Fruit fly (Drosophila melanogaster) whole organism, embryonic: Measurements from ENCODE around the gene Ras85D.

ENCODE experiments used
- Aef1 ChIP-seq: fragments of 200-800 bp; sonication (Bioruptor generic); IDR thresholded peaks from 3 replicates; pipeline ENCODE4 v1.3.6; 2022; ENCODE audit warnings: missing biosample characterization, missing genetic modification characterization
- Antp ChIP-seq: fragments of 200-800 bp; sonication (Bioruptor generic); optimal IDR thresholded peaks from 3 replicates; lab custom pipeline; 2016; ENCODE audit warnings: missing biosample characterization, missing genetic modification characterization
- Atf3 ChIP-seq: fragments of 200-800 bp; sonication (Bioruptor generic); optimal IDR thresholded peaks from 3 replicates; lab custom pipeline; 2016; ENCODE audit warnings: missing biosample characterization, missing genetic modification characterization
- Atf6 ChIP-seq: fragments of 200-800 bp; sonication (Bioruptor generic); IDR thresholded peaks from 2 replicates; pipeline ENCODE4 v1.3.6; 2022; ENCODE audit warnings: missing biosample characterization, missing genetic modification characterization
- Bgb ChIP-seq: fragments of 200-800 bp; sonication (Bioruptor generic); IDR thresholded peaks from 2 replicates; pipeline ENCODE4 v1.3.6; 2022; ENCODE audit warnings: missing biosample characterization, missing genetic modification characterization; ENCODE audit not compliant: partially characterized antibody
- Bteb2 ChIP-seq: fragments of 200-800 bp; sonication (Bioruptor generic); optimal IDR thresholded peaks from 2 replicates; lab custom pipeline; 2016; ENCODE audit warnings: missing biosample characterization, missing genetic modification characterization
- CG10366 ChIP-seq: fragments of 200-800 bp; sonication (Bioruptor generic); IDR thresholded peaks from 2 replicates; pipeline ENCODE4 v1.3.6; 2022; ENCODE audit warnings: missing biosample characterization, missing genetic modification characterization
- CG11456 ChIP-seq: fragments of 200-800 bp; sonication (Bioruptor generic); IDR thresholded peaks from 3 replicates; pipeline ENCODE4 v1.3.6; 2022; ENCODE audit warnings: missing biosample characterization, missing genetic modification characterization
- CG11504 ChIP-seq: fragments of 200-800 bp; sonication (Bioruptor generic); optimal IDR thresholded peaks from 3 replicates; lab custom pipeline; 2019; ENCODE audit warnings: missing biosample characterization, mild to moderate bottlenecking, missing genetic modification characterization, moderate library complexity
- CG12659 ChIP-seq: fragments of 200-800 bp; sonication (Bioruptor generic); optimal IDR thresholded peaks from 3 replicates; lab custom pipeline; 2017; ENCODE audit warnings: mild to moderate bottlenecking, missing biosample characterization, missing genetic modification reagents, missing genetic modification characterization
- CG13296 ChIP-seq: fragments of 200-800 bp; sonication (Bioruptor generic); optimal IDR thresholded peaks from 3 replicates; lab custom pipeline; 2018; ENCODE audit warnings: missing biosample characterization, mild to moderate bottlenecking, missing genetic modification characterization
- CG16815 ChIP-seq: fragments of 200-800 bp; sonication (Bioruptor generic); optimal IDR thresholded peaks from 3 replicates; lab custom pipeline; 2017; ENCODE audit warnings: missing biosample characterization, mild to moderate bottlenecking, missing genetic modification characterization
- CG17612 ChIP-seq: fragments of 200-800 bp; sonication (Bioruptor generic); IDR thresholded peaks from 2 replicates; pipeline ENCODE4 v1.3.6; 2022; ENCODE audit warnings: missing biosample characterization, missing genetic modification characterization
- CG18764 ChIP-seq: fragments of 200-800 bp; sonication (Bioruptor generic); optimal IDR thresholded peaks from 3 replicates; lab custom pipeline; 2016; ENCODE audit warnings: missing biosample characterization, missing genetic modification characterization
- CG2120 ChIP-seq: fragments of 200-800 bp; sonication (Bioruptor generic); optimal IDR thresholded peaks from 3 replicates; lab custom pipeline; 2016; ENCODE audit warnings: missing biosample characterization, missing genetic modification characterization
- CG2712 ChIP-seq: fragments of 200-800 bp; optimal IDR thresholded peaks from 3 replicates; lab custom pipeline; 2019; ENCODE audit warnings: missing biosample characterization, mild to moderate bottlenecking, missing genetic modification characterization, moderate library complexity
- CG4730 ChIP-seq: fragments of 200-800 bp; sonication (Bioruptor generic); IDR thresholded peaks from 2 replicates; pipeline ENCODE4 v1.3.6; 2022; ENCODE audit warnings: missing biosample characterization, missing genetic modification characterization
- CG5245 ChIP-seq: fragments of 200-800 bp; sonication (Bioruptor generic); optimal IDR thresholded peaks from 3 replicates; lab custom pipeline; 2016; ENCODE audit warnings: missing biosample characterization, missing genetic modification characterization
- CG6813 ChIP-seq: fragments of 200-800 bp; sonication (Bioruptor generic); optimal IDR thresholded peaks from 2 replicates; lab custom pipeline; 2017; ENCODE audit warnings: missing biosample characterization, missing genetic modification characterization, mild to moderate bottlenecking, moderate library complexity, missing genetic modification reagents
- CG9727 ChIP-seq: fragments of 200-800 bp; sonication (Bioruptor generic); optimal IDR thresholded peaks from 3 replicates; lab custom pipeline; 2017; ENCODE audit warnings: missing biosample characterization, mild to moderate bottlenecking, missing genetic modification characterization
- Dad ChIP-seq: fragments of 200-800 bp; sonication (Bioruptor generic); optimal IDR thresholded peaks from 3 replicates; lab custom pipeline; 2016; ENCODE audit warnings: missing biosample characterization, missing genetic modification characterization
- Dref ChIP-seq: fragments of 200-800 bp; sonication (Bioruptor generic); IDR thresholded peaks from 2 replicates; pipeline ENCODE4 v1.3.6; 2022; ENCODE audit warnings: missing biosample characterization, missing genetic modification characterization
- Gsc ChIP-seq: fragments of 200-800 bp; sonication (Bioruptor generic); IDR thresholded peaks from 2 replicates; pipeline ENCODE4 v1.3.6; 2022; ENCODE audit warnings: missing biosample characterization, missing genetic modification characterization
- HLH3B ChIP-seq: fragments of 200-800 bp; sonication (Bioruptor generic); IDR thresholded peaks from 2 replicates; pipeline ENCODE4 v1.3.6; 2022; ENCODE audit warnings: missing biosample characterization, missing genetic modification characterization
- Hand ChIP-seq: fragments of 200-800 bp; sonication (Bioruptor generic); optimal IDR thresholded peaks from 2 replicates; lab custom pipeline; 2017; ENCODE audit warnings: mild to moderate bottlenecking, missing biosample characterization, missing genetic modification reagents, missing genetic modification characterization
- MESR4 ChIP-seq: fragments of 200-800 bp; sonication (Bioruptor generic); optimal IDR thresholded peaks from 2 replicates; lab custom pipeline; 2018; ENCODE audit warnings: missing biosample characterization, mild to moderate bottlenecking, missing genetic modification characterization, moderate library complexity
- Meics ChIP-seq: fragments of 200-800 bp; sonication (Bioruptor generic); optimal IDR thresholded peaks from 2 replicates; lab custom pipeline; 2017; ENCODE audit warnings: missing biosample characterization, mild to moderate bottlenecking, missing genetic modification characterization
- NFAT ChIP-seq: fragments of 200-800 bp; sonication (Bioruptor generic); IDR thresholded peaks from 2 replicates; pipeline ENCODE4 v1.3.6; 2022; ENCODE audit warnings: missing biosample characterization, missing genetic modification characterization
- Sox100B ChIP-seq: fragments of 200-800 bp; sonication (Bioruptor generic); optimal IDR thresholded peaks from 3 replicates; lab custom pipeline; 2018; ENCODE audit warnings: missing biosample characterization, mild to moderate bottlenecking, missing genetic modification characterization
- TFAM ChIP-seq: fragments of 200-800 bp; sonication (Bioruptor generic); optimal IDR thresholded peaks from 2 replicates; lab custom pipeline; 2017; ENCODE audit warnings: missing biosample characterization, missing genetic modification characterization, inconsistent platforms
- Trl ChIP-seq, 3 experiments: fragments of >200 bp in 2 of 3; fragments of 200-800 bp in 1 of 3; sonication (Bioruptor generic) in 1 of 3; optimal IDR thresholded peaks; 2 replicates in 1 of 3; 3 replicates in 2 of 3; lab custom pipeline; 2016 to 2017; ENCODE audit warnings: missing biosample characterization in 1 of 3, missing genetic modification characterization in 1 of 3
- ase ChIP-seq: fragments of 200-800 bp; sonication (Bioruptor generic); IDR thresholded peaks from 3 replicates; pipeline ENCODE4 v1.3.6; 2022; ENCODE audit warnings: missing biosample characterization, missing genetic modification characterization
- az2 ChIP-seq: fragments of 200-800 bp; sonication (Bioruptor generic); optimal IDR thresholded peaks from 3 replicates; lab custom pipeline; 2016; ENCODE audit warnings: missing biosample characterization, missing genetic modification characterization
- bbx ChIP-seq: fragments of 200-800 bp; sonication (Bioruptor generic); IDR thresholded peaks from 2 replicates; pipeline ENCODE4 v1.3.6; 2022; ENCODE audit warnings: missing biosample characterization, missing genetic modification characterization; ENCODE audit not compliant: partially characterized antibody
- ci ChIP-seq: fragments of 200-800 bp; sonication (Bioruptor generic); IDR thresholded peaks from 3 replicates; pipeline ENCODE4 v1.3.6; 2022; ENCODE audit warnings: missing biosample characterization, missing genetic modification characterization
- gro ChIP-seq: fragments of 200-800 bp; sonication (Bioruptor generic); optimal IDR thresholded peaks from 2 replicates; lab custom pipeline; 2016; ENCODE audit warnings: missing biosample characterization, missing genetic modification characterization
- jumu ChIP-seq: fragments of 200-800 bp; sonication (Bioruptor generic); optimal IDR thresholded peaks from 3 replicates; lab custom pipeline; 2016; ENCODE audit warnings: missing biosample characterization, missing genetic modification characterization
- klu ChIP-seq: fragments of 200-800 bp; sonication (Bioruptor generic); IDR thresholded peaks from 2 replicates; pipeline ENCODE4 v1.3.6; 2022; ENCODE audit warnings: missing biosample characterization, missing genetic modification characterization
- knrl ChIP-seq: fragments of 200-800 bp; sonication (Bioruptor generic); IDR thresholded peaks from 3 replicates; pipeline ENCODE4 v1.3.6; 2022; ENCODE audit warnings: missing biosample characterization, missing genetic modification characterization; ENCODE audit not compliant: partially characterized antibody
- lmd ChIP-seq: fragments of 200-800 bp; sonication (Bioruptor generic); IDR thresholded peaks from 2 replicates; pipeline ENCODE4 v1.3.6; 2022; ENCODE audit warnings: missing biosample characterization, missing genetic modification characterization
- mld ChIP-seq: fragments of 200-800 bp; sonication (Bioruptor generic); IDR thresholded peaks from 3 replicates; pipeline ENCODE4 v1.3.6; 2022; ENCODE audit warnings: missing biosample characterization, missing genetic modification characterization; ENCODE audit not compliant: partially characterized antibody
- nau ChIP-seq: fragments of 200-800 bp; sonication (Bioruptor generic); optimal IDR thresholded peaks from 3 replicates; lab custom pipeline; 2017; ENCODE audit warnings: missing biosample characterization, mild to moderate bottlenecking, missing genetic modification characterization, missing genetic modification reagents
- psq ChIP-seq: fragments of 200-800 bp; sonication (Bioruptor generic); optimal IDR thresholded peaks from 2 replicates; lab custom pipeline; 2017; ENCODE audit warnings: missing biosample characterization, missing genetic modification characterization
- repo ChIP-seq: fragments of 200-800 bp; sonication (Bioruptor generic); optimal IDR thresholded peaks from 2 replicates; lab custom pipeline; 2016; ENCODE audit warnings: missing biosample characterization, missing genetic modification characterization
- sna ChIP-seq: fragments of 200-800 bp; sonication (Bioruptor generic); IDR thresholded peaks from 2 replicates; pipeline ENCODE4 v1.3.6; 2022; ENCODE audit warnings: missing biosample characterization, missing genetic modification characterization; ENCODE audit not compliant: partially characterized antibody
- sr ChIP-seq: fragments of 200-800 bp; sonication (Bioruptor generic); IDR thresholded peaks from 3 replicates; pipeline ENCODE4 v1.3.6; 2022; ENCODE audit warnings: missing biosample characterization, missing genetic modification characterization
- tup ChIP-seq: fragments of 200-800 bp; sonication (Bioruptor generic); optimal IDR thresholded peaks from 2 replicates; lab custom pipeline; 2016; ENCODE audit warnings: missing biosample characterization, mild to moderate bottlenecking, missing genetic modification characterization, moderate library complexity

Gene Ras85D

dm6 chr3R:9533181-9534124, 20.6 kb upstream of the Ras85D start (continued):
- TF ChIP-seq mld (no peak), Atf3 (peak; percentile 84), ase (GFP tag; lab: Robert Waterston, UW) (peak; percentile 79; the same call in 2 of the 3 replicates), CG11504 (tag; lab: Kevin White, UChicago) (peak; percentile 97), MESR4 (peak; percentile 16), HLH3B (GFP tag; lab: Robert Waterston, UW) (peak; percentile 72), CG17612 (peak; percentile 33; the same call in 1 of the 2 replicates), repo (GFP tag; lab: Kevin White, UChicago) (peak; percentile 82), bbx (no peak; the same call in 1 of the 2 replicates), CG6813 (GFP tag; lab: Kevin White, UChicago) (peak; percentile 96), CG16815 (GFP tag; lab: Kevin White, UChicago) (peak; percentile 96), gro (GFP tag; lab: Kevin White, UChicago) (peak; percentile 92), CG12659 (GFP tag; lab: Kevin White, UChicago) (peak; percentile 99), Bgb (GFP tag; lab: Robert Waterston, UW) (peak; percentile 23; the same call in 1 of the 2 replicates), Dad (GFP tag; lab: Kevin White, UChicago) (peak; percentile 92), CG4730 (GFP tag; lab: Robert Waterston, UW) (peak; percentile 80), Hand (GFP tag; lab: Kevin White, UChicago) (peak; percentile 97), Meics (GFP tag; lab: Kevin White, UChicago) (peak; percentile 98), CG2712 (tag; lab: Kevin White, UChicago) (peak; percentile 96), Dref (no peak), CG11456 (GFP tag; lab: Robert Waterston, UW) (peak; percentile 86), sna (no peak), Bteb2 (GFP tag; lab: Kevin White, UChicago) (peak; percentile 88), Aef1 (GFP tag; lab: Robert Waterston, UW) (peak; percentile 84), tup (peak; percentile 65), Sox100B (GFP tag; lab: Kevin White, UChicago) (peak; percentile 99), CG10366 (GFP tag; lab: Robert Waterston, UW) (peak; percentile 80), Gsc (peak; percentile 78), CG9727 (GFP tag; lab: Kevin White, UChicago) (peak; percentile 98), ci (GFP tag; lab: Robert Waterston, UW) (peak; percentile 80), CG18764 (GFP tag; lab: Kevin White, UChicago) (peak; percentile 93), NFAT (peak; percentile 56), Trl (optimal IDR thresholded peaks at IDR 0.05; lab: Kevin White, UChicago) (peak; percentile 93 to 95), Trl (GFP tag; optimal IDR thresholded peaks at IDR 0.05; lab: Kevin White, UChicago) (peak; percentile 93), klu (GFP tag; lab: Robert Waterston, UW) (peak; percentile 92), Antp (GFP tag; lab: Kevin White, UChicago) (peak; percentile 87), lmd (GFP tag; lab: Robert Waterston, UW) (peak; percentile 94), knrl (peak; percentile 55; the same call in 2 of the 3 replicates), Atf6 (peak; percentile 93), psq (GFP tag; lab: Kevin White, UChicago) (peak; percentile 65), TFAM (GFP tag; lab: Kevin White, UChicago) (peak; percentile 69), sr (GFP tag; lab: Robert Waterston, UW) (peak; percentile 64; the same call in 1 of the 3 replicates), az2 (GFP tag; lab: Kevin White, UChicago) (peak; percentile 95), CG2120 (GFP tag; lab: Kevin White, UChicago) (peak; percentile 97), nau (GFP tag; lab: Kevin White, UChicago) (peak; percentile 98), CG13296 (GFP tag; lab: Kevin White, UChicago) (peak; percentile 98), CG5245 (GFP tag; lab: Kevin White, UChicago) (peak; percentile 84), jumu (GFP tag; lab: Kevin White, UChicago) (peak; percentile 94)
